Fruit fly (Drosophila melanogaster) whole organism, embryonic: Measurements from ENCODE around the gene CG9737.

Experiments used
- ATbp ChIP-seq: fragments of 200-800 bp; sonication (Bioruptor generic); optimal IDR thresholded peaks from 2 replicates; lab custom pipeline; 2017; ENCODE audit warnings: missing biosample characterization, mild to moderate bottlenecking, missing genetic modification characterization, missing genetic modification reagents
- Asciz ChIP-seq: fragments of 200-800 bp; sonication (Bioruptor generic); optimal IDR thresholded peaks from 2 replicates; lab custom pipeline; 2017; ENCODE audit warnings: missing biosample characterization, mild to moderate bottlenecking, missing genetic modification characterization, missing genetic modification reagents
- B-H2 ChIP-seq: fragments of 200-800 bp; sonication (Bioruptor generic); optimal IDR thresholded peaks from 2 replicates; lab custom pipeline; 2018; ENCODE audit warnings: missing biosample characterization, mild to moderate bottlenecking, missing genetic modification characterization
- C15 ChIP-seq: fragments of 200-800 bp; sonication (Bioruptor generic); IDR thresholded peaks from 3 replicates; pipeline ENCODE4 v1.3.6; 2022; ENCODE audit warnings: missing biosample characterization, missing genetic modification characterization
- CG10565 ChIP-seq: fragments of 200-800 bp; sonication (Bioruptor generic); optimal IDR thresholded peaks from 3 replicates; lab custom pipeline; 2016; ENCODE audit warnings: missing biosample characterization, mild to moderate bottlenecking, missing genetic modification characterization
- CG12219 ChIP-seq: fragments of 200-800 bp; sonication (Bioruptor generic); optimal IDR thresholded peaks from 3 replicates; lab custom pipeline; 2018; ENCODE audit warnings: missing biosample characterization, mild to moderate bottlenecking, missing genetic modification characterization
- CG15601 ChIP-seq: fragments of 200-800 bp; sonication (Bioruptor generic); optimal IDR thresholded peaks from 3 replicates; lab custom pipeline; 2019; ENCODE audit warnings: missing biosample characterization, mild to moderate bottlenecking, missing genetic modification characterization, moderate library complexity
- CG17568 ChIP-seq: fragments of 200-800 bp; sonication (Bioruptor generic); optimal IDR thresholded peaks from 2 replicates; lab custom pipeline; 2018; ENCODE audit warnings: missing biosample characterization, mild to moderate bottlenecking, missing genetic modification characterization, moderate library complexity
- CG18764 ChIP-seq: fragments of 200-800 bp; sonication (Bioruptor generic); optimal IDR thresholded peaks from 3 replicates; lab custom pipeline; 2016; ENCODE audit warnings: missing biosample characterization, missing genetic modification characterization
- CG2120 ChIP-seq: fragments of 200-800 bp; sonication (Bioruptor generic); optimal IDR thresholded peaks from 3 replicates; lab custom pipeline; 2016; ENCODE audit warnings: missing biosample characterization, missing genetic modification characterization
- CG3281 ChIP-seq: fragments of 200-800 bp; sonication (Bioruptor generic); optimal IDR thresholded peaks from 3 replicates; lab custom pipeline; 2017; ENCODE audit warnings: missing biosample characterization, mild to moderate bottlenecking, missing genetic modification characterization
- CG3847 ChIP-seq: fragments of 200-800 bp; sonication (Bioruptor generic); IDR thresholded peaks from 2 replicates; pipeline ENCODE4 v1.3.6; 2022; ENCODE audit warnings: missing biosample characterization, missing genetic modification characterization
- CG4404 ChIP-seq: fragments of 200-800 bp; sonication (Bioruptor generic); IDR thresholded peaks from 2 replicates; pipeline ENCODE4 v1.3.6; 2022; ENCODE audit warnings: missing biosample characterization, missing genetic modification characterization
- CG4424 ChIP-seq: fragments of 200-800 bp; sonication (Bioruptor generic); optimal IDR thresholded peaks from 3 replicates; lab custom pipeline; 2016; ENCODE audit warnings: missing biosample characterization, missing genetic modification characterization
- CG6765 ChIP-seq: fragments of 200-800 bp; sonication (Bioruptor generic); optimal IDR thresholded peaks from 3 replicates; lab custom pipeline; 2017; ENCODE audit warnings: missing biosample characterization, mild to moderate bottlenecking, missing genetic modification characterization
- CG6813 ChIP-seq: fragments of 200-800 bp; sonication (Bioruptor generic); optimal IDR thresholded peaks from 2 replicates; lab custom pipeline; 2017; ENCODE audit warnings: missing biosample characterization, missing genetic modification characterization, mild to moderate bottlenecking, moderate library complexity, missing genetic modification reagents
- CG8924 ChIP-seq: fragments of 200-800 bp; optimal IDR thresholded peaks from 3 replicates; lab custom pipeline; 2019; ENCODE audit warnings: missing biosample characterization, mild to moderate bottlenecking, missing genetic modification characterization, moderate library complexity
- CG9609 ChIP-seq: fragments of 200-800 bp; sonication (Bioruptor generic); optimal IDR thresholded peaks from 3 replicates; lab custom pipeline; 2016; ENCODE audit warnings: missing biosample characterization, missing genetic modification characterization
- CG9817 ChIP-seq: fragments of 200-800 bp; sonication (Bioruptor generic); optimal IDR thresholded peaks from 2 replicates; lab custom pipeline; 2018; ENCODE audit warnings: missing biosample characterization, mild to moderate bottlenecking, missing genetic modification characterization, moderate library complexity
- CHES-1-like ChIP-seq: fragments of 200-800 bp; sonication (Bioruptor generic); optimal IDR thresholded peaks from 2 replicates; lab custom pipeline; 2016; ENCODE audit warnings: missing biosample characterization, missing genetic modification characterization
- CrebB ChIP-seq: fragments of 200-800 bp; sonication (Bioruptor generic); optimal IDR thresholded peaks from 3 replicates; lab custom pipeline; 2018; ENCODE audit warnings: missing biosample characterization, mild to moderate bottlenecking, missing genetic modification characterization
- Dek ChIP-seq: fragments of 200-800 bp; sonication (Bioruptor generic); optimal IDR thresholded peaks from 3 replicates; lab custom pipeline; 2019; ENCODE audit warnings: missing biosample characterization, mild to moderate bottlenecking, missing genetic modification characterization, moderate library complexity
- E2f2 ChIP-seq: fragments of 200-800 bp; sonication (Bioruptor generic); IDR thresholded peaks from 2 replicates; pipeline ENCODE4 v1.3.6; 2022; ENCODE audit warnings: missing biosample characterization, missing genetic modification characterization
- Eip74EF ChIP-seq, 2 experiments: fragments of 200-800 bp in 1 of 2; fragments of >200 bp in 1 of 2; sonication (Bioruptor generic) in 1 of 2; optimal IDR thresholded peaks; 2 replicates each; lab custom pipeline; 2017 to 2019; ENCODE audit warnings: missing biosample characterization in 2 of 2, missing genetic modification characterization in 2 of 2, mild to moderate bottlenecking in 1 of 2, moderate library complexity in 1 of 2
- Ets97D ChIP-seq: fragments of 200-800 bp; sonication (Bioruptor generic); optimal IDR thresholded peaks from 3 replicates; lab custom pipeline; 2016; ENCODE audit warnings: missing biosample characterization, missing genetic modification characterization
- Fer2 ChIP-seq: fragments of 200-800 bp; sonication (Bioruptor generic); optimal IDR thresholded peaks from 2 replicates; lab custom pipeline; 2018; ENCODE audit warnings: missing biosample characterization, mild to moderate bottlenecking, missing genetic modification characterization, moderate library complexity
- Hr3 ChIP-seq: fragments of 200-800 bp; sonication (Bioruptor generic); optimal IDR thresholded peaks from 3 replicates; lab custom pipeline; 2016; ENCODE audit warnings: missing biosample characterization, missing genetic modification characterization
- MTF-1 ChIP-seq: fragments of 200-800 bp; sonication (Bioruptor generic); optimal IDR thresholded peaks from 2 replicates; lab custom pipeline; 2018; ENCODE audit warnings: missing biosample characterization, mild to moderate bottlenecking, missing genetic modification characterization, borderline replicate concordance
- Optix ChIP-seq: fragments of 200-800 bp; sonication (Bioruptor generic); IDR thresholded peaks from 3 replicates; pipeline ENCODE4 v1.3.6; 2022; ENCODE audit warnings: missing biosample characterization, missing genetic modification characterization
- PHDP ChIP-seq: fragments of 200-800 bp; sonication (Bioruptor generic); optimal IDR thresholded peaks from 3 replicates; lab custom pipeline; 2018; ENCODE audit warnings: missing biosample characterization, mild to moderate bottlenecking, missing genetic modification characterization, moderate library complexity
- Pdp1 ChIP-seq, 2 experiments: fragments of 200-800 bp; sonication (Bioruptor generic); optimal IDR thresholded peaks; 3 replicates each; lab custom pipeline; 2016; ENCODE audit warnings: missing biosample characterization in 2 of 2, missing genetic modification characterization in 2 of 2, mild to moderate bottlenecking in 1 of 2, moderate library complexity in 1 of 2
- Taf1 ChIP-seq: fragments of 200-800 bp; sonication (Bioruptor generic); IDR thresholded peaks from 2 replicates; pipeline ENCODE4 v1.3.6; 2022; ENCODE audit warnings: missing biosample characterization, missing genetic modification characterization
- Trl ChIP-seq, 3 experiments: fragments of >200 bp in 2 of 3; fragments of 200-800 bp in 1 of 3; sonication (Bioruptor generic) in 1 of 3; optimal IDR thresholded peaks; 2 replicates in 1 of 3; 3 replicates in 2 of 3; lab custom pipeline; 2016 to 2017; ENCODE audit warnings: missing biosample characterization in 1 of 3, missing genetic modification characterization in 1 of 3
- YL-1 ChIP-seq: fragments of 200-800 bp; sonication (Bioruptor generic); optimal IDR thresholded peaks from 3 replicates; lab custom pipeline; 2017; ENCODE audit warnings: missing biosample characterization, mild to moderate bottlenecking, missing genetic modification characterization
- aop ChIP-seq: fragments of 200-800 bp; sonication (Bioruptor generic); IDR thresholded peaks from 2 replicates; pipeline ENCODE4 v1.3.6; 2022; ENCODE audit warnings: missing biosample characterization, missing genetic modification characterization
- da ChIP-seq: fragments of 200-800 bp; sonication (Bioruptor generic); optimal IDR thresholded peaks from 2 replicates; lab custom pipeline; 2016; ENCODE audit warnings: missing biosample characterization, missing genetic modification characterization
- ewg ChIP-seq: fragments of 200-800 bp; sonication (Bioruptor generic); optimal IDR thresholded peaks from 3 replicates; lab custom pipeline; 2017; ENCODE audit warnings: mild to moderate bottlenecking, missing biosample characterization, missing genetic modification reagents, missing genetic modification characterization
- gsb-n ChIP-seq: fragments of 200-800 bp; sonication (Bioruptor generic); optimal IDR thresholded peaks from 3 replicates; lab custom pipeline; 2018; ENCODE audit warnings: missing biosample characterization, mild to moderate bottlenecking, missing genetic modification characterization
- gt ChIP-seq: fragments of 200-800 bp; sonication (Bioruptor generic); IDR thresholded peaks from 2 replicates; pipeline ENCODE4 v1.3.6; 2022; ENCODE audit warnings: missing biosample characterization, missing genetic modification characterization
- lab ChIP-seq: fragments of 200-800 bp; sonication (Bioruptor generic); optimal IDR thresholded peaks from 3 replicates; lab custom pipeline; 2017; ENCODE audit warnings: missing biosample characterization, missing genetic modification characterization, mild to moderate bottlenecking, moderate library complexity, missing genetic modification reagents
- nau ChIP-seq: fragments of 200-800 bp; sonication (Bioruptor generic); optimal IDR thresholded peaks from 3 replicates; lab custom pipeline; 2017; ENCODE audit warnings: missing biosample characterization, mild to moderate bottlenecking, missing genetic modification characterization, missing genetic modification reagents
- oc ChIP-seq: fragments of 200-800 bp; sonication (Bioruptor generic); optimal IDR thresholded peaks from 2 replicates; lab custom pipeline; 2018; ENCODE audit warnings: missing biosample characterization, mild to moderate bottlenecking, missing genetic modification characterization, moderate library complexity
- salm ChIP-seq: fragments of 200-800 bp; sonication (Bioruptor generic); optimal IDR thresholded peaks from 2 replicates; lab custom pipeline; 2018; ENCODE audit warnings: missing biosample characterization, mild to moderate bottlenecking, missing genetic modification characterization
- sc ChIP-seq, 3 experiments: fragments of >200 bp in 2 of 3; fragments of 200-800 bp in 1 of 3; sonication (Bioruptor generic) in 1 of 3; optimal IDR thresholded peaks; 2 replicates in 2 of 3; 3 replicates in 1 of 3; lab custom pipeline; 2017; ENCODE audit warnings: mild to moderate bottlenecking in 1 of 3, missing biosample characterization in 1 of 3, missing genetic modification characterization in 1 of 3, missing genetic modification reagents in 1 of 3
- sug ChIP-seq: fragments of 200-800 bp; optimal IDR thresholded peaks from 2 replicates; lab custom pipeline; 2019; ENCODE audit warnings: missing biosample characterization, mild to moderate bottlenecking, missing genetic modification characterization, moderate library complexity
- trem ChIP-seq: fragments of 200-800 bp; optimal IDR thresholded peaks from 3 replicates; lab custom pipeline; 2019; ENCODE audit warnings: missing biosample characterization, mild to moderate bottlenecking, missing genetic modification characterization, moderate library complexity
- twi ChIP-seq: fragments of 200-800 bp; optimal IDR thresholded peaks from 2 replicates; lab custom pipeline; 2019; ENCODE audit warnings: missing biosample characterization, mild to moderate bottlenecking, missing genetic modification characterization, moderate library complexity
- usp ChIP-seq: fragments of >200 bp; optimal IDR thresholded peaks from 2 replicates; lab custom pipeline; 2017; ENCODE audit warnings: missing biosample characterization, missing genetic modification characterization
- zen ChIP-seq: fragments of 200-800 bp; sonication (Bioruptor generic); optimal IDR thresholded peaks from 3 replicates; lab custom pipeline; 2018; ENCODE audit warnings: missing biosample characterization, mild to moderate bottlenecking, missing genetic modification characterization, moderate library complexity

CG9737 gene

dm6 chr3R:30198793-30199192 is 44.3 kb downstream of the CG9737 start (continued):
- TF ChIP-seq ATbp (GFP tag; lab: Kevin White, UChicago) (peak; percentile 46), CG9609 (no peak), E2f2 (GFP tag; lab: Robert Waterston, UW) (0 out of 2 replicates have a peak, but pooled peaks have one; percentile 14), CrebB (tag; lab: Kevin White, UChicago) (peak; percentile 33), ewg (GFP tag; lab: Kevin White, UChicago) (no peak), CG6765 (GFP tag; lab: Kevin White, UChicago) (peak; percentile 73), Asciz (GFP tag; lab: Kevin White, UChicago) (peak; percentile 18), salm (no peak), B-H2 (GFP tag; lab: Kevin White, UChicago) (peak; percentile 62), da (no peak), CHES-1-like (no peak), C15 (GFP tag; lab: Robert Waterston, UW) (no peak), Taf1 (no peak), gsb-n (tag; lab: Kevin White, UChicago) (no peak), CG12219 (GFP tag; lab: Kevin White, UChicago) (no peak), Fer2 (tag; lab: Kevin White, UChicago) (peak; percentile 0), CG8924 (tag; lab: Kevin White, UChicago) (no peak), aop (GFP tag; lab: Robert Waterston, UW) (no peak), zen (tag; lab: Kevin White, UChicago) (no peak), CG9817 (tag; lab: Kevin White, UChicago) (no peak), Dek (tag; lab: Kevin White, UChicago) (peak; percentile 0), CG3281 (GFP tag; lab: Kevin White, UChicago) (peak; percentile 71), sug (tag; lab: Kevin White, UChicago) (no peak), Hr3 (no peak), PHDP (tag; lab: Kevin White, UChicago) (peak; percentile 52), MTF-1 (GFP tag; lab: Kevin White, UChicago) (peak; percentile 43), CG3847 (0 out of 2 replicates have a peak, but pooled peaks have one; percentile 8), CG15601 (tag; lab: Kevin White, UChicago) (peak; percentile 28), Optix (GFP tag; lab: Robert Waterston, UW) (no peak), nau (GFP tag; lab: Kevin White, UChicago) (no peak), trem (tag; lab: Kevin White, UChicago) (no peak), lab (peak; percentile 62), sc (optimal IDR thresholded peaks at IDR 0.05; lab: Kevin White, UChicago) (no peak), sc (GFP tag; optimal IDR thresholded peaks at IDR 0.05; lab: Kevin White, UChicago) (no peak), Ets97D (GFP tag; lab: Kevin White, UChicago) (no peak), Eip74EF (GFP tag; optimal IDR thresholded peaks at IDR 0.05; lab: Kevin White, UChicago) (no peak), CG18764 (GFP tag; lab: Kevin White, UChicago) (no peak), CG2120 (GFP tag; lab: Kevin White, UChicago) (peak; percentile 54), YL-1 (no peak), Trl (optimal IDR thresholded peaks at IDR 0.05; lab: Kevin White, UChicago) (no peak), Trl (GFP tag; optimal IDR thresholded peaks at IDR 0.05; lab: Kevin White, UChicago) (no peak), CG4404 (no peak), oc (tag; lab: Kevin White, UChicago) (no peak), CG6813 (no peak), twi (tag; lab: Kevin White, UChicago) (no peak), gt (no peak), CG10565 (GFP tag; lab: Kevin White, UChicago) (no peak), Pdp1 (GFP tag; optimal IDR thresholded peaks at IDR 0.05; lab: Kevin White, UChicago) (no peak), CG4424 (GFP tag; lab: Kevin White, UChicago) (no peak), usp (GFP tag; lab: Kevin White, UChicago) (no peak), CG17568 (no peak)
